Fruit fly (Drosophila melanogaster) whole organism, embryonic: ENCODE data around the gene Alg2.

ENCODE experiments used
- ATbp ChIP-seq: fragments of 200-800 bp; sonication (Bioruptor generic); optimal IDR thresholded peaks from 2 replicates; lab custom pipeline; 2017; ENCODE audit warnings: missing biosample characterization, mild to moderate bottlenecking, missing genetic modification characterization, missing genetic modification reagents
- Adf1 ChIP-seq: fragments of 200-800 bp; sonication (Bioruptor generic); IDR thresholded peaks from 2 replicates; pipeline ENCODE4 v1.3.6; 2022; ENCODE audit warnings: missing biosample characterization, missing genetic modification characterization
- Bgb ChIP-seq: fragments of 200-800 bp; sonication (Bioruptor generic); IDR thresholded peaks from 2 replicates; pipeline ENCODE4 v1.3.6; 2022; ENCODE audit warnings: missing biosample characterization, missing genetic modification characterization; ENCODE audit not compliant: partially characterized antibody
- Blimp-1 ChIP-seq: fragments of 200-800 bp; sonication (Bioruptor generic); optimal IDR thresholded peaks from 3 replicates; lab custom pipeline; 2018; ENCODE audit warnings: missing biosample characterization, missing genetic modification characterization, mild to moderate bottlenecking, moderate library complexity, missing genetic modification reagents
- CG10959 ChIP-seq: fragments of 200-800 bp; sonication (Bioruptor generic); IDR thresholded peaks from 2 replicates; pipeline ENCODE4 v1.3.6; 2022; ENCODE audit warnings: missing biosample characterization, missing genetic modification characterization
- CG12236 ChIP-seq: fragments of 200-800 bp; sonication (Bioruptor generic); optimal IDR thresholded peaks from 2 replicates; lab custom pipeline; 2016; ENCODE audit warnings: missing biosample characterization, missing genetic modification characterization
- CG12659 ChIP-seq: fragments of 200-800 bp; sonication (Bioruptor generic); optimal IDR thresholded peaks from 3 replicates; lab custom pipeline; 2017; ENCODE audit warnings: mild to moderate bottlenecking, missing biosample characterization, missing genetic modification reagents, missing genetic modification characterization
- CG14965 ChIP-seq: fragments of 200-800 bp; sonication (Bioruptor generic); optimal IDR thresholded peaks from 2 replicates; lab custom pipeline; 2016; ENCODE audit warnings: missing biosample characterization, missing genetic modification characterization, borderline replicate concordance
- CG15011 ChIP-seq: fragments of 200-800 bp; sonication (Bioruptor generic); optimal IDR thresholded peaks from 3 replicates; lab custom pipeline; 2018; ENCODE audit warnings: missing biosample characterization, mild to moderate bottlenecking, missing genetic modification characterization
- CG16813 ChIP-seq: fragments of 200-800 bp; sonication (Bioruptor generic); IDR thresholded peaks from 3 replicates; pipeline ENCODE4 v1.3.6; 2022; ENCODE audit warnings: missing biosample characterization, missing genetic modification characterization; ENCODE audit not compliant: partially characterized antibody
- CG17612 ChIP-seq: fragments of 200-800 bp; sonication (Bioruptor generic); IDR thresholded peaks from 2 replicates; pipeline ENCODE4 v1.3.6; 2022; ENCODE audit warnings: missing biosample characterization, missing genetic modification characterization
- CG2712 ChIP-seq: fragments of 200-800 bp; optimal IDR thresholded peaks from 3 replicates; lab custom pipeline; 2019; ENCODE audit warnings: missing biosample characterization, mild to moderate bottlenecking, missing genetic modification characterization, moderate library complexity
- CG31388 ChIP-seq: fragments of 200-800 bp; sonication (Bioruptor generic); optimal IDR thresholded peaks from 2 replicates; lab custom pipeline; 2016; ENCODE audit warnings: missing biosample characterization, missing genetic modification characterization
- CG3163 ChIP-seq: fragments of 200-800 bp; sonication (Bioruptor generic); optimal IDR thresholded peaks from 3 replicates; lab custom pipeline; 2016; ENCODE audit warnings: missing biosample characterization, missing genetic modification characterization
- CG32772 ChIP-seq: fragments of 200-800 bp; sonication (Bioruptor generic); IDR thresholded peaks from 2 replicates; pipeline ENCODE4 v1.3.6; 2022; ENCODE audit warnings: missing biosample characterization, missing genetic modification characterization
- CG3407 ChIP-seq: fragments of 200-800 bp; sonication (Bioruptor generic); optimal IDR thresholded peaks from 2 replicates; lab custom pipeline; 2018; ENCODE audit warnings: missing biosample characterization, mild to moderate bottlenecking, missing genetic modification characterization
- CG4617 ChIP-seq: fragments of 200-800 bp; sonication (Bioruptor generic); optimal IDR thresholded peaks from 3 replicates; lab custom pipeline; 2016; ENCODE audit warnings: missing biosample characterization, missing genetic modification characterization, borderline replicate concordance
- CG4707 ChIP-seq: fragments of 200-800 bp; sonication (Bioruptor generic); optimal IDR thresholded peaks from 2 replicates; lab custom pipeline; 2018; ENCODE audit warnings: missing biosample characterization, mild to moderate bottlenecking, missing genetic modification characterization, moderate library complexity
- CG6791 ChIP-seq: fragments of 200-800 bp; sonication (Bioruptor generic); IDR thresholded peaks from 3 replicates; pipeline ENCODE4 v1.3.6; 2022; ENCODE audit warnings: missing biosample characterization, missing genetic modification characterization; ENCODE audit not compliant: partially characterized antibody
- CG7839 ChIP-seq: fragments of 200-800 bp; sonication (Bioruptor generic); optimal IDR thresholded peaks from 3 replicates; lab custom pipeline; 2018; ENCODE audit warnings: missing biosample characterization, mild to moderate bottlenecking, missing genetic modification characterization, moderate library complexity
- CG8290 ChIP-seq, 3 experiments: fragments of 200-800 bp; sonication (Bioruptor generic); optimal IDR thresholded peaks; 2 replicates each; lab custom pipeline; 2016 to 2019; ENCODE audit warnings: missing biosample characterization in 3 of 3, missing genetic modification characterization in 3 of 3, mild to moderate bottlenecking in 2 of 3, moderate library complexity in 1 of 3
- CoRest ChIP-seq: fragments of 200-800 bp; sonication (Bioruptor generic); optimal IDR thresholded peaks from 3 replicates; lab custom pipeline; 2018; ENCODE audit warnings: missing biosample characterization, mild to moderate bottlenecking, missing genetic modification characterization, moderate library complexity
- D19A ChIP-seq: fragments of 200-800 bp; optimal IDR thresholded peaks from 3 replicates; lab custom pipeline; 2019; ENCODE audit warnings: missing biosample characterization, mild to moderate bottlenecking, missing genetic modification characterization, moderate library complexity
- Dad ChIP-seq: fragments of 200-800 bp; sonication (Bioruptor generic); optimal IDR thresholded peaks from 3 replicates; lab custom pipeline; 2016; ENCODE audit warnings: missing biosample characterization, missing genetic modification characterization
- Dip3 ChIP-seq: fragments of 200-800 bp; sonication (Bioruptor generic); optimal IDR thresholded peaks from 3 replicates; lab custom pipeline; 2016; ENCODE audit warnings: missing biosample characterization, missing genetic modification characterization
- Myb ChIP-seq: fragments of 200-800 bp; sonication (Bioruptor generic); optimal IDR thresholded peaks from 2 replicates; lab custom pipeline; 2016; ENCODE audit warnings: missing biosample characterization, missing genetic modification characterization
- Rfx ChIP-seq: fragments of 200-800 bp; sonication (Bioruptor generic); IDR thresholded peaks from 2 replicates; pipeline ENCODE4 v1.3.6; 2022; ENCODE audit warnings: missing biosample characterization, missing genetic modification characterization
- Sry-β ChIP-seq: fragments of 200-800 bp; sonication (Bioruptor generic); optimal IDR thresholded peaks from 2 replicates; lab custom pipeline; 2018; ENCODE audit warnings: missing biosample characterization, mild to moderate bottlenecking, missing genetic modification characterization, moderate library complexity
- YL-1 ChIP-seq: fragments of 200-800 bp; sonication (Bioruptor generic); optimal IDR thresholded peaks from 3 replicates; lab custom pipeline; 2017; ENCODE audit warnings: missing biosample characterization, mild to moderate bottlenecking, missing genetic modification characterization
- aop ChIP-seq: fragments of 200-800 bp; sonication (Bioruptor generic); IDR thresholded peaks from 2 replicates; pipeline ENCODE4 v1.3.6; 2022; ENCODE audit warnings: missing biosample characterization, missing genetic modification characterization
- bigmax ChIP-seq: fragments of 200-800 bp; sonication (Bioruptor generic); optimal IDR thresholded peaks from 2 replicates; lab custom pipeline; 2018; ENCODE audit warnings: missing biosample characterization, mild to moderate bottlenecking, missing genetic modification characterization
- cad ChIP-seq: fragments of >200 bp; optimal IDR thresholded peaks from 2 replicates; lab custom pipeline; 2017; ENCODE audit warnings: missing biosample characterization, missing genetic modification characterization
- cwo ChIP-seq: fragments of 200-800 bp; sonication (Bioruptor generic); optimal IDR thresholded peaks from 3 replicates; lab custom pipeline; 2017; ENCODE audit warnings: missing biosample characterization, missing genetic modification characterization, mild to moderate bottlenecking, moderate library complexity, missing genetic modification reagents
- danr ChIP-seq: fragments of 200-800 bp; sonication (Bioruptor generic); IDR thresholded peaks from 2 replicates; pipeline ENCODE4 v1.3.6; 2022; ENCODE audit warnings: missing biosample characterization, missing genetic modification characterization
- dpn ChIP-seq, 2 experiments: fragments of 200-800 bp; sonication (Bioruptor generic); optimal IDR thresholded peaks; 3 replicates each; lab custom pipeline; 2016; ENCODE audit warnings: missing biosample characterization in 2 of 2, missing genetic modification characterization in 2 of 2
- fd3F ChIP-seq: fragments of 200-800 bp; sonication (Bioruptor generic); optimal IDR thresholded peaks from 2 replicates; lab custom pipeline; 2018; ENCODE audit warnings: missing biosample characterization, mild to moderate bottlenecking, missing genetic modification characterization, moderate library complexity
- ftz-f1 ChIP-seq: fragments of 200-800 bp; sonication (Bioruptor generic); optimal IDR thresholded peaks from 2 replicates; lab custom pipeline; 2016; ENCODE audit warnings: missing biosample characterization, missing genetic modification characterization
- grau ChIP-seq: fragments of 200-800 bp; optimal IDR thresholded peaks from 3 replicates; lab custom pipeline; 2019; ENCODE audit warnings: missing biosample characterization, mild to moderate bottlenecking, missing genetic modification characterization, moderate library complexity
- her ChIP-seq: fragments of 200-800 bp; sonication (Bioruptor generic); optimal IDR thresholded peaks from 2 replicates; lab custom pipeline; 2016; ENCODE audit warnings: missing biosample characterization, missing genetic modification characterization
- hkb ChIP-seq, 2 experiments: fragments of 200-800 bp in 1 of 2; fragments of >200 bp in 1 of 2; sonication (Bioruptor generic) in 1 of 2; IDR thresholded peaks in 1 of 2; optimal IDR thresholded peaks in 1 of 2; 2 replicates each; pipeline versions ENCODE4 v1.3.6 to Lab custom; 2017 to 2022; ENCODE audit warnings: missing biosample characterization in 1 of 2, missing genetic modification characterization in 1 of 2
- org-1 ChIP-seq: fragments of 200-800 bp; sonication (Bioruptor generic); optimal IDR thresholded peaks from 2 replicates; lab custom pipeline; 2017; ENCODE audit warnings: missing biosample characterization, missing genetic modification characterization
- pan ChIP-seq, 4 experiments: fragments of >200 bp in 3 of 4; fragments of 200-800 bp in 1 of 4; sonication (Bioruptor generic) in 1 of 4; optimal IDR thresholded peaks in 3 of 4; IDR thresholded peaks in 1 of 4; 2 replicates each; pipeline versions ENCODE4 v1.3.6 to Lab custom; 2017 to 2022; ENCODE audit warnings: missing biosample characterization in 2 of 4, missing genetic modification characterization in 2 of 4, mixed read lengths in 1 of 4
- peb ChIP-seq: fragments of 200-800 bp; sonication (Bioruptor generic); IDR thresholded peaks from 2 replicates; pipeline ENCODE4 v1.3.6; 2022; ENCODE audit warnings: missing biosample characterization, missing genetic modification characterization
- ro ChIP-seq: fragments of 200-800 bp; sonication (Bioruptor generic); IDR thresholded peaks from 2 replicates; pipeline ENCODE4 v1.3.6; 2022; ENCODE audit warnings: missing biosample characterization, missing genetic modification characterization
- sens ChIP-seq: fragments of 200-800 bp; sonication (Bioruptor generic); peaks from one replicate; lab custom pipeline; 2016; ENCODE audit warnings: missing biosample characterization, missing genetic modification characterization
- sisA ChIP-seq: fragments of 200-800 bp; sonication (Bioruptor generic); IDR thresholded peaks from 2 replicates; pipeline ENCODE4 v1.3.6; 2022; ENCODE audit warnings: missing biosample characterization, missing genetic modification characterization
- sqz ChIP-seq: fragments of 200-800 bp; sonication (Bioruptor generic); optimal IDR thresholded peaks from 3 replicates; lab custom pipeline; 2018; ENCODE audit warnings: missing biosample characterization, mild to moderate bottlenecking, missing genetic modification characterization
- ssp ChIP-seq: fragments of 200-800 bp; sonication (Bioruptor generic); IDR thresholded peaks from 2 replicates; pipeline ENCODE4 v1.3.6; 2022; ENCODE audit warnings: missing biosample characterization, missing genetic modification characterization
- tap ChIP-seq: fragments of 200-800 bp; optimal IDR thresholded peaks from 3 replicates; lab custom pipeline; 2019; ENCODE audit warnings: missing biosample characterization, mild to moderate bottlenecking, missing genetic modification characterization, moderate library complexity
- zfh1 ChIP-seq: fragments of 200-800 bp; sonication (Bioruptor generic); IDR thresholded peaks from 3 replicates; pipeline ENCODE4 v1.3.6; 2022; ENCODE audit warnings: missing biosample characterization, missing genetic modification characterization

Alg2 gene

dm6 chr3L:3095590-3095989 lies 48.0 kb upstream of the Alg2 start (continued):
- no peak for TF ChIP-seq CG4707
- no peak for TF ChIP-seq CG2712 (tag; lab: Kevin White, UChicago)
- TF ChIP-seq peb (GFP tag; lab: Robert Waterston, UW): no peak
- no peak for TF ChIP-seq dpn (GFP tag; optimal IDR thresholded peaks at IDR 0.05; lab: Kevin White, UChicago)
- no peak for TF ChIP-seq YL-1 (GFP tag; lab: Kevin White, UChicago)
- no peak for TF ChIP-seq Blimp-1 (GFP tag; lab: Kevin White, UChicago)
- no peak for TF ChIP-seq CG3163 (GFP tag; lab: Kevin White, UChicago)
- no peak for TF ChIP-seq CG12659 (GFP tag; lab: Kevin White, UChicago)
- TF ChIP-seq CG12236 (GFP tag; lab: Kevin White, UChicago): no peak
- TF ChIP-seq Dip3 (GFP tag; lab: Kevin White, UChicago): no peak
- peak; percentile 20 for TF ChIP-seq sens
- TF ChIP-seq pan (optimal IDR thresholded peaks at IDR 0.05; lab: Kevin White, UChicago): no peak
- TF ChIP-seq pan (GFP tag; optimal IDR thresholded peaks at IDR 0.05 in 1 of 2, IDR thresholded peaks at IDR 0.05 in 1 of 2): no peak
- TF ChIP-seq aop: no peak
- no peak for TF ChIP-seq hkb (optimal IDR thresholded peaks at IDR 0.05; lab: Kevin White, UChicago)
- no peak for TF ChIP-seq hkb (GFP tag; IDR thresholded peaks at IDR 0.05; lab: Robert Waterston, UW)
- TF ChIP-seq ATbp (GFP tag; lab: Kevin White, UChicago): no peak
- no peak for TF ChIP-seq D19A (tag; lab: Kevin White, UChicago)
- TF ChIP-seq tap (tag; lab: Kevin White, UChicago): no peak
- no peak for TF ChIP-seq CG15011
- no peak for TF ChIP-seq CG32772 (GFP tag; lab: Robert Waterston, UW)
- no peak for TF ChIP-seq Dad (GFP tag; lab: Kevin White, UChicago)
- no peak for TF ChIP-seq CG3407 (GFP tag; lab: Kevin White, UChicago)
- no peak for TF ChIP-seq Myb
- TF ChIP-seq Adf1 (GFP tag; lab: Robert Waterston, UW): no peak
- no peak for TF ChIP-seq danr (GFP tag; lab: Robert Waterston, UW)
- TF ChIP-seq fd3F (GFP tag; lab: Kevin White, UChicago): no peak
- no peak for TF ChIP-seq grau (tag; lab: Kevin White, UChicago)
- no peak for TF ChIP-seq bigmax (GFP tag; lab: Kevin White, UChicago)
- no peak for TF ChIP-seq CG7839 (tag; lab: Kevin White, UChicago)
- no peak for TF ChIP-seq Rfx (GFP tag; lab: Robert Waterston, UW)
- no peak for TF ChIP-seq her (GFP tag; lab: Kevin White, UChicago)
- no peak for TF ChIP-seq org-1 (GFP tag; lab: Kevin White, UChicago)
- no peak for TF ChIP-seq CG4617 (GFP tag; lab: Kevin White, UChicago)
- TF ChIP-seq CoRest (tag; lab: Kevin White, UChicago): no peak
- no peak for TF ChIP-seq ro
- no peak for TF ChIP-seq CG31388 (GFP tag; lab: Kevin White, UChicago)
- TF ChIP-seq CG6791: peak; percentile 91
- peak; percentile 82 for TF ChIP-seq CG16813 (GFP tag; lab: Robert Waterston, UW)
- no peak for TF ChIP-seq zfh1 (GFP tag; lab: Robert Waterston, UW)
- TF ChIP-seq sqz: no peak
- TF ChIP-seq Bgb: peak; percentile 88
- no peak for TF ChIP-seq sisA
- TF ChIP-seq CG14965 (GFP tag; lab: Kevin White, UChicago): no peak
- no peak for TF ChIP-seq CG10959 (GFP tag; lab: Robert Waterston, UW)
- TF ChIP-seq cad: no peak
- no peak for TF ChIP-seq CG17612 (GFP tag; lab: Robert Waterston, UW)
- TF ChIP-seq Sry-β (GFP tag; lab: Kevin White, UChicago): no peak
- TF ChIP-seq CG8290 (GFP tag; optimal IDR thresholded peaks at IDR 0.05; lab: Kevin White, UChicago): no peak
- no peak for TF ChIP-seq CG8290 (tag; optimal IDR thresholded peaks at IDR 0.05; lab: Kevin White, UChicago)
- TF ChIP-seq cwo: no peak
- no peak for TF ChIP-seq ssp (GFP tag; lab: Robert Waterston, UW)
- no peak for TF ChIP-seq ftz-f1
